Worm (Caenorhabditis elegans): ENCODE results near the gene W09G12.9.

Gene W09G12.9

ce11 chrIV:1211902-1212301 lies 4.5 kb upstream of the W09G12.9 start:
- TF ChIP-seq dao-5 (tag; optimal IDR thresholded peaks at IDR 0.05) (no peak), W03F9.2 (tag; optimal IDR thresholded peaks at IDR 0.05) (no peak), him-1 (tag; optimal IDR thresholded peaks at IDR 0.05) (no peak)

ce11 chrIV:1212357-1212756 lies 4.0 kb upstream of the W09G12.9 start:
- TF ChIP-seq W03F9.2 (tag; optimal IDR thresholded peaks at IDR 0.05) = no peak
- no peak for TF ChIP-seq dao-5 (tag; optimal IDR thresholded peaks at IDR 0.05)
- TF ChIP-seq him-1 (tag; optimal IDR thresholded peaks at IDR 0.05) = no peak

ce11 chrIV:1213192-1213591 lies 3.2 kb upstream of the W09G12.9 start:
- TF ChIP-seq dao-5 (tag; optimal IDR thresholded peaks at IDR 0.05) = no peak
- no peak for TF ChIP-seq W03F9.2 (tag; optimal IDR thresholded peaks at IDR 0.05)
- TF ChIP-seq him-1 (tag; optimal IDR thresholded peaks at IDR 0.05) = no peak

- TF ChIP-seq him-1 (tag; optimal IDR thresholded peaks at IDR 0.05) (no peak), dao-5 (tag; optimal IDR thresholded peaks at IDR 0.05) (no peak), W03F9.2 (tag; optimal IDR thresholded peaks at IDR 0.05) (no peak)
Measured at ce11 chrIV:1215536-1215935, 854 bp upstream of the W09G12.9 start.

ce11 chrIV:1221167-1221566 lies 4.8 kb downstream of the W09G12.9 start, which contains the start of gene W09G12.10:
W09G12.10 (minus strand) TSS chrIV:1221287.
- TF ChIP-seq dao-5 (tag; optimal IDR thresholded peaks at IDR 0.05) = no peak
- TF ChIP-seq him-1 (tag; optimal IDR thresholded peaks at IDR 0.05) = no peak
- no peak for TF ChIP-seq W03F9.2 (tag; optimal IDR thresholded peaks at IDR 0.05)

ce11 chrIV:1224781-1225180 lies 8.4 kb downstream of the W09G12.9 start:
- TF ChIP-seq dao-5 (tag; optimal IDR thresholded peaks at IDR 0.05) (no peak), him-1 (tag; optimal IDR thresholded peaks at IDR 0.05) (no peak), W03F9.2 (tag; optimal IDR thresholded peaks at IDR 0.05) (no peak)

ce11 chrIV:1225596-1226232 lies 9.3 kb downstream of the W09G12.9 start, which contains the start of gene W09G12.8:
W09G12.8 (plus strand) TSS chrIV:1226182.
- no peak for TF ChIP-seq him-1 (tag; optimal IDR thresholded peaks at IDR 0.05)
- TF ChIP-seq dao-5 (tag; optimal IDR thresholded peaks at IDR 0.05) = no peak
- no peak for TF ChIP-seq W03F9.2 (tag; optimal IDR thresholded peaks at IDR 0.05)

- TF ChIP-seq dao-5 (tag; optimal IDR thresholded peaks at IDR 0.05) = no peak
- no peak for TF ChIP-seq W03F9.2 (tag; optimal IDR thresholded peaks at IDR 0.05)
- TF ChIP-seq him-1 (tag; optimal IDR thresholded peaks at IDR 0.05) = no peak
Measured at ce11 chrIV:1228675-1229130, 12.3 kb downstream of the W09G12.9 start, which contains the start of gene W09G12.7. W09G12.7 (plus strand) TSS chrIV:1229080.

- TF ChIP-seq W03F9.2 (tag; optimal IDR thresholded peaks at IDR 0.05) (no peak), him-1 (tag; optimal IDR thresholded peaks at IDR 0.05) (no peak), dao-5 (tag; optimal IDR thresholded peaks at IDR 0.05) (no peak)
Measured at ce11 chrIV:1231589-1231988, 15.2 kb downstream of the W09G12.9 start, which contains the start of gene W09G12.6. W09G12.6 (plus strand) TSS chrIV:1231889.

ce11 chrIV:1232419-1233145 lies 16.2 kb downstream of the W09G12.9 start:
- TF ChIP-seq dao-5 (tag; optimal IDR thresholded peaks at IDR 0.05) (no peak), him-1 (tag; optimal IDR thresholded peaks at IDR 0.05) (no peak), W03F9.2 (tag; optimal IDR thresholded peaks at IDR 0.05) (no peak)

- no peak for TF ChIP-seq dao-5 (tag; optimal IDR thresholded peaks at IDR 0.05)
- TF ChIP-seq W03F9.2 (tag; optimal IDR thresholded peaks at IDR 0.05) = no peak
- TF ChIP-seq him-1 (tag; optimal IDR thresholded peaks at IDR 0.05) = no peak
Measured at ce11 chrIV:1234780-1235179, 18.4 kb downstream of the W09G12.9 start.

ce11 chrIV:1235785-1236184 lies 19.4 kb downstream of the W09G12.9 start:
- TF ChIP-seq dao-5 (tag; optimal IDR thresholded peaks at IDR 0.05) = no peak
- no peak for TF ChIP-seq him-1 (tag; optimal IDR thresholded peaks at IDR 0.05)
- TF ChIP-seq W03F9.2 (tag; optimal IDR thresholded peaks at IDR 0.05) = no peak

ce11 chrIV:1238147-1238546 lies 21.8 kb downstream of the W09G12.9 start:
- no peak for TF ChIP-seq W03F9.2 (tag; optimal IDR thresholded peaks at IDR 0.05)

ce11 chrIV:1239686-1240085 lies 23.3 kb downstream of the W09G12.9 start, which contains the start of gene F38A1.8:
F38A1.8 (minus strand) TSS chrIV:1239852.
- TF ChIP-seq him-1 (tag; optimal IDR thresholded peaks at IDR 0.05) (no peak), W03F9.2 (tag; optimal IDR thresholded peaks at IDR 0.05) (no peak), dao-5 (tag; optimal IDR thresholded peaks at IDR 0.05) (no peak)

Data from whole organism, L4/young adult.